Worm (Caenorhabditis elegans): ENCODE measurements around the gene selt-1.1.

- TF ChIP-seq ets-7 (tag; optimal IDR thresholded peaks at IDR 0.05) (no peak), ama-1 (optimal IDR thresholded peaks at IDR 0.05) (no peak)
Measured at ce11 chrX:11591620-11592019, 45.3 kb upstream of the selt-1.1 start, which contains the start of gene F52D10.2.
